Fruit fly (Drosophila melanogaster) whole organism, embryonic: Measurements from ENCODE around the gene osk.
A peak's percentile ranks its signal among the peaks of the same experiment; 100 is the strongest.

ENCODE experiments used
- B-H2 ChIP-seq: fragments of 200-800 bp; sonication (Bioruptor generic); optimal IDR thresholded peaks from 2 replicates; lab custom pipeline; 2018; ENCODE audit warnings: missing biosample characterization, mild to moderate bottlenecking, missing genetic modification characterization
- CG10209 ChIP-seq: fragments of 200-800 bp; sonication (Bioruptor generic); optimal IDR thresholded peaks from 3 replicates; lab custom pipeline; 2017; ENCODE audit warnings: missing biosample characterization, mild to moderate bottlenecking, missing genetic modification characterization, missing genetic modification reagents
- CG12236 ChIP-seq: fragments of 200-800 bp; sonication (Bioruptor generic); optimal IDR thresholded peaks from 2 replicates; lab custom pipeline; 2016; ENCODE audit warnings: missing biosample characterization, missing genetic modification characterization
- CG12299 ChIP-seq: fragments of 200-800 bp; sonication (Bioruptor generic); optimal IDR thresholded peaks from 2 replicates; lab custom pipeline; 2018; ENCODE audit warnings: missing biosample characterization, mild to moderate bottlenecking, missing genetic modification characterization
- CG12391 ChIP-seq: fragments of 200-800 bp; sonication (Bioruptor generic); optimal IDR thresholded peaks from 3 replicates; lab custom pipeline; 2018; ENCODE audit warnings: missing biosample characterization, mild to moderate bottlenecking, missing genetic modification characterization, moderate library complexity
- CG12659 ChIP-seq: fragments of 200-800 bp; sonication (Bioruptor generic); optimal IDR thresholded peaks from 3 replicates; lab custom pipeline; 2017; ENCODE audit warnings: mild to moderate bottlenecking, missing biosample characterization, missing genetic modification reagents, missing genetic modification characterization
- CG12769 ChIP-seq: fragments of 200-800 bp; sonication (Bioruptor generic); optimal IDR thresholded peaks from 2 replicates; lab custom pipeline; 2019; ENCODE audit warnings: missing biosample characterization, mild to moderate bottlenecking, missing genetic modification characterization, moderate library complexity
- CG12942 ChIP-seq: fragments of 200-800 bp; sonication (Bioruptor generic); optimal IDR thresholded peaks from 3 replicates; lab custom pipeline; 2016; ENCODE audit warnings: missing biosample characterization, missing genetic modification characterization
- CG13296 ChIP-seq: fragments of 200-800 bp; sonication (Bioruptor generic); optimal IDR thresholded peaks from 3 replicates; lab custom pipeline; 2018; ENCODE audit warnings: missing biosample characterization, mild to moderate bottlenecking, missing genetic modification characterization
- CG14965 ChIP-seq: fragments of 200-800 bp; sonication (Bioruptor generic); optimal IDR thresholded peaks from 2 replicates; lab custom pipeline; 2016; ENCODE audit warnings: missing biosample characterization, missing genetic modification characterization, borderline replicate concordance
- CG2129 ChIP-seq: fragments of 200-800 bp; sonication (Bioruptor generic); IDR thresholded peaks from 2 replicates; pipeline ENCODE4 v1.3.6; 2022; ENCODE audit warnings: missing biosample characterization, missing genetic modification characterization; ENCODE audit not compliant: partially characterized antibody
- CG2875 ChIP-seq: fragments of 200-800 bp; sonication (Bioruptor generic); optimal IDR thresholded peaks from 2 replicates; lab custom pipeline; 2017; ENCODE audit warnings: missing biosample characterization, mild to moderate bottlenecking, missing genetic modification characterization, missing genetic modification reagents
- CG30020 ChIP-seq: fragments of 200-800 bp; optimal IDR thresholded peaks from 2 replicates; lab custom pipeline; 2019; ENCODE audit warnings: missing biosample characterization, mild to moderate bottlenecking, missing genetic modification characterization, moderate library complexity
- CG31388 ChIP-seq: fragments of 200-800 bp; sonication (Bioruptor generic); optimal IDR thresholded peaks from 2 replicates; lab custom pipeline; 2016; ENCODE audit warnings: missing biosample characterization, missing genetic modification characterization
- CG3163 ChIP-seq: fragments of 200-800 bp; sonication (Bioruptor generic); optimal IDR thresholded peaks from 3 replicates; lab custom pipeline; 2016; ENCODE audit warnings: missing biosample characterization, missing genetic modification characterization
- CG32767 ChIP-seq: fragments of 200-800 bp; sonication (Bioruptor generic); IDR thresholded peaks from 2 replicates; pipeline ENCODE4 v1.3.6; 2022; ENCODE audit warnings: missing biosample characterization, missing genetic modification characterization
- CG34224 ChIP-seq: fragments of 200-800 bp; sonication (Bioruptor generic); IDR thresholded peaks from 3 replicates; pipeline ENCODE4 v1.3.6; 2022; ENCODE audit warnings: missing biosample characterization, missing genetic modification characterization; ENCODE audit not compliant: partially characterized antibody
- CG3726 ChIP-seq: fragments of 200-800 bp; sonication (Bioruptor generic); IDR thresholded peaks from 3 replicates; pipeline ENCODE4, ENCODE4 v1.3.6; 2022; ENCODE audit warnings: missing biosample characterization, missing genetic modification characterization
- CG4854 ChIP-seq: fragments of 200-800 bp; sonication (Bioruptor generic); optimal IDR thresholded peaks from 2 replicates; lab custom pipeline; 2016; ENCODE audit warnings: missing biosample characterization, missing genetic modification characterization, inconsistent platforms
- CG6791 ChIP-seq: fragments of 200-800 bp; sonication (Bioruptor generic); IDR thresholded peaks from 3 replicates; pipeline ENCODE4 v1.3.6; 2022; ENCODE audit warnings: missing biosample characterization, missing genetic modification characterization; ENCODE audit not compliant: partially characterized antibody
- CG6813 ChIP-seq: fragments of 200-800 bp; sonication (Bioruptor generic); optimal IDR thresholded peaks from 2 replicates; lab custom pipeline; 2017; ENCODE audit warnings: missing biosample characterization, missing genetic modification characterization, mild to moderate bottlenecking, moderate library complexity, missing genetic modification reagents
- CG8924 ChIP-seq: fragments of 200-800 bp; optimal IDR thresholded peaks from 3 replicates; lab custom pipeline; 2019; ENCODE audit warnings: missing biosample characterization, mild to moderate bottlenecking, missing genetic modification characterization, moderate library complexity
- CG9797 ChIP-seq: fragments of 200-800 bp; sonication (Bioruptor generic); optimal IDR thresholded peaks from 3 replicates; lab custom pipeline; 2018; ENCODE audit warnings: missing biosample characterization, mild to moderate bottlenecking, missing genetic modification characterization
- CG9817 ChIP-seq: fragments of 200-800 bp; sonication (Bioruptor generic); optimal IDR thresholded peaks from 2 replicates; lab custom pipeline; 2018; ENCODE audit warnings: missing biosample characterization, mild to moderate bottlenecking, missing genetic modification characterization, moderate library complexity
- D19A ChIP-seq: fragments of 200-800 bp; optimal IDR thresholded peaks from 3 replicates; lab custom pipeline; 2019; ENCODE audit warnings: missing biosample characterization, mild to moderate bottlenecking, missing genetic modification characterization, moderate library complexity
- Dek ChIP-seq: fragments of 200-800 bp; sonication (Bioruptor generic); optimal IDR thresholded peaks from 3 replicates; lab custom pipeline; 2019; ENCODE audit warnings: missing biosample characterization, mild to moderate bottlenecking, missing genetic modification characterization, moderate library complexity
- Ets65A ChIP-seq: fragments of 200-800 bp; sonication (Bioruptor generic); peaks from one replicate; lab custom pipeline; 2016; ENCODE audit warnings: missing biosample characterization, missing genetic modification characterization
- HHEX ChIP-seq: fragments of 200-800 bp; sonication (Bioruptor generic); optimal IDR thresholded peaks from 3 replicates; lab custom pipeline; 2017; ENCODE audit warnings: missing biosample characterization, mild to moderate bottlenecking, missing genetic modification characterization, missing genetic modification reagents
- HLH54F ChIP-seq: fragments of 200-800 bp; sonication (Bioruptor generic); optimal IDR thresholded peaks from 3 replicates; lab custom pipeline; 2016; ENCODE audit warnings: missing biosample characterization, missing genetic modification characterization
- Nf-YA ChIP-seq: fragments of 200-800 bp; sonication (Bioruptor generic); IDR thresholded peaks from 2 replicates; pipeline ENCODE4 v1.3.6; 2022; ENCODE audit warnings: missing biosample characterization, missing genetic modification characterization
- bcd ChIP-seq: fragments of 200-800 bp; sonication (Bioruptor generic); optimal IDR thresholded peaks from 2 replicates; lab custom pipeline; 2017; ENCODE audit warnings: missing biosample characterization, mild to moderate bottlenecking, missing genetic modification characterization
- cad ChIP-seq: fragments of >200 bp; optimal IDR thresholded peaks from 2 replicates; lab custom pipeline; 2017; ENCODE audit warnings: missing biosample characterization, missing genetic modification characterization
- ci ChIP-seq: fragments of 200-800 bp; sonication (Bioruptor generic); IDR thresholded peaks from 3 replicates; pipeline ENCODE4 v1.3.6; 2022; ENCODE audit warnings: missing biosample characterization, missing genetic modification characterization
- fd96Cb ChIP-seq: fragments of 200-800 bp; sonication (Bioruptor generic); optimal IDR thresholded peaks from 2 replicates; lab custom pipeline; 2018; ENCODE audit warnings: missing biosample characterization, mild to moderate bottlenecking, missing genetic modification characterization, moderate library complexity
- insv ChIP-seq, 2 experiments: fragments of 200-800 bp; sonication (Bioruptor generic); optimal IDR thresholded peaks; 3 replicates each; lab custom pipeline; 2016 to 2018; ENCODE audit warnings: missing biosample characterization in 2 of 2, missing genetic modification characterization in 2 of 2
- inv ChIP-seq: fragments of 200-800 bp; sonication (Bioruptor generic); IDR thresholded peaks from 2 replicates; pipeline ENCODE4 v1.3.6; 2022; ENCODE audit warnings: missing biosample characterization, missing genetic modification characterization; ENCODE audit not compliant: partially characterized antibody
- luna ChIP-seq: fragments of 200-800 bp; sonication (Bioruptor generic); optimal IDR thresholded peaks from 2 replicates; lab custom pipeline; 2016; ENCODE audit warnings: missing biosample characterization, missing genetic modification characterization
- prd ChIP-seq, 3 experiments: fragments of >200 bp in 2 of 3; fragments of 200-800 bp in 1 of 3; sonication (Bioruptor generic) in 1 of 3; optimal IDR thresholded peaks in 2 of 3; IDR thresholded peaks in 1 of 3; 2 replicates in 2 of 3; 3 replicates in 1 of 3; pipeline versions ENCODE4 v1.3.6 to Lab custom; 2017 to 2022; ENCODE audit warnings: missing biosample characterization in 1 of 3, missing genetic modification characterization in 1 of 3
- sc ChIP-seq, 3 experiments: fragments of >200 bp in 2 of 3; fragments of 200-800 bp in 1 of 3; sonication (Bioruptor generic) in 1 of 3; optimal IDR thresholded peaks; 2 replicates in 2 of 3; 3 replicates in 1 of 3; lab custom pipeline; 2017; ENCODE audit warnings: mild to moderate bottlenecking in 1 of 3, missing biosample characterization in 1 of 3, missing genetic modification characterization in 1 of 3, missing genetic modification reagents in 1 of 3
- sens ChIP-seq: fragments of 200-800 bp; sonication (Bioruptor generic); peaks from one replicate; lab custom pipeline; 2016; ENCODE audit warnings: missing biosample characterization, missing genetic modification characterization
- shn ChIP-seq: fragments of 200-800 bp; sonication (Bioruptor generic); optimal IDR thresholded peaks from 3 replicates; lab custom pipeline; 2016; ENCODE audit warnings: missing biosample characterization, missing genetic modification characterization
- sima ChIP-seq: fragments of 200-800 bp; sonication (Bioruptor generic); optimal IDR thresholded peaks from 2 replicates; lab custom pipeline; 2016; ENCODE audit warnings: missing biosample characterization, missing genetic modification characterization
- so ChIP-seq: fragments of 200-800 bp; sonication (Bioruptor generic); IDR thresholded peaks from 3 replicates; pipeline ENCODE4 v1.3.6; 2022; ENCODE audit warnings: missing biosample characterization, missing genetic modification characterization
- stc ChIP-seq: fragments of 200-800 bp; sonication (Bioruptor generic); IDR thresholded peaks from 2 replicates; pipeline ENCODE4 v1.3.6; 2022; ENCODE audit warnings: missing biosample characterization, missing genetic modification characterization
- sug ChIP-seq: fragments of 200-800 bp; optimal IDR thresholded peaks from 2 replicates; lab custom pipeline; 2019; ENCODE audit warnings: missing biosample characterization, mild to moderate bottlenecking, missing genetic modification characterization, moderate library complexity
- wdn ChIP-seq: fragments of 200-800 bp; sonication (Bioruptor generic); IDR thresholded peaks from 2 replicates; pipeline ENCODE4 v1.3.6; 2022; ENCODE audit warnings: missing biosample characterization, missing genetic modification characterization
- z ChIP-seq: fragments of 200-800 bp; sonication (Bioruptor generic); IDR thresholded peaks from 3 replicates; pipeline ENCODE4 v1.3.6; 2022; ENCODE audit warnings: missing biosample characterization, missing genetic modification characterization
- zfh1 ChIP-seq: fragments of 200-800 bp; sonication (Bioruptor generic); IDR thresholded peaks from 3 replicates; pipeline ENCODE4 v1.3.6; 2022; ENCODE audit warnings: missing biosample characterization, missing genetic modification characterization

osk gene

DNA sequence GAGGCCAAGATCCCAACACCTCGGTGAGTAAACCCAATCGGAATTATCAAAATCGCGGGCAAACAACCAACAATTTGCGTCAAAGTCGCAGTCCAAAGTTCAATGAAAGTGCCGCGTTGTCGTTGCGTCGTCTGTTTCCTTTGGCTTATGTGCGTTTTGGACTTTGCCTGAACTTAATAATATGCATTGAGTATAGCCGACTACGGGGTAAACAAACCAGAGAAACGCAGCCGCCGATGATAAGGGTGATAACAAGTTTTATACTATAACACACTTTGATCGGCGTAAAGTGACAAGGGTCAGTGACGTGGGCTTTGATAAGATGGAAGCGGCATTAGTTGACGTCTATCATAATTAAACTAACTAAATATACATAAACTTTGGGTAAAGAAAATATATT lies 4.8 kb downstream of the osk start (continued):
- TF ChIP-seq CG9797 (GFP tag; lab: Kevin White, UChicago), result no peak
- TF ChIP-seq wdn, result no peak
- TF ChIP-seq CG8924 (tag; lab: Kevin White, UChicago), result no peak
- TF ChIP-seq cad (GFP tag; lab: Kevin White, UChicago), result no peak
- TF ChIP-seq HLH54F (GFP tag; lab: Kevin White, UChicago), result no peak
- TF ChIP-seq CG31388 (GFP tag; lab: Kevin White, UChicago), result no peak
- no peak for TF ChIP-seq CG32767
- TF ChIP-seq D19A (tag; lab: Kevin White, UChicago), result no peak
- no peak for TF ChIP-seq sima (GFP tag; lab: Kevin White, UChicago)

DNA sequence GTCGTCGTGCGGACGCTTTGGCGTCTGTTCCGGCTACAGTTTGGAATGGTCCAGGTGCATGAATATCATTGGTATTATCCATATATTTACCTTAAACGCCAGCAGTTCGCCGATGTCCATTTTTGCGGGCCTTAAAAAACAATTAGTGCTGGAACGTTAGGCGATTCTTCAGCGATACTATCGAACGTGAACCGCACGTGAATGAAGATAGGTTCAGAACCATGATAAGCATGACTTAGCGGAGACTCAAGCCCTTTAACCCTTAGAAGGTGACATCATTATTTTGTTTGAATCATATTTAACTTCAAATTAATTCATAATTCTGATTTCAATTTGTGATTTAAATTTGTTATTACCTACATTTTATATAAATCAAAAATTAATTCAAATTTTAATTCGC lies 9.9 kb downstream of the osk start, which contains the start of gene CG11964:
TSS of gene CG11964 (minus strand) at position 155 of the 400 bp plus-strand sequence.
- TF ChIP-seq bcd (GFP tag; lab: Kevin White, UChicago) (peak; percentile 52), CG13296 (GFP tag; lab: Kevin White, UChicago) (peak; percentile 2), CG4854 (GFP tag; lab: Kevin White, UChicago) (peak; percentile 35), B-H2 (GFP tag; lab: Kevin White, UChicago) (peak; percentile 63), so (GFP tag; lab: Robert Waterston, UW) (0 out of 3 replicates have a peak, but pooled peaks have one; percentile 35), CG30020 (peak; percentile 28), HLH54F (GFP tag; lab: Kevin White, UChicago) (peak; percentile 70), CG12391 (peak; percentile 74), CG2875 (GFP tag; lab: Kevin White, UChicago) (no peak), CG12942 (GFP tag; lab: Kevin White, UChicago) (peak; percentile 43), Dek (tag; lab: Kevin White, UChicago) (peak; percentile 65), Ets65A (GFP tag; lab: Kevin White, UChicago) (peak; percentile 98), stc (GFP tag; lab: Robert Waterston, UW) (peak; percentile 48; the same call in 1 of the 2 replicates), fd96Cb (tag; lab: Kevin White, UChicago) (peak; percentile 18), CG10209 (GFP tag; lab: Kevin White, UChicago) (peak; percentile 36), CG3163 (peak; percentile 31), CG6791 (GFP tag; lab: Robert Waterston, UW) (peak; percentile 100), CG2129 (GFP tag; lab: Robert Waterston, UW) (peak; percentile 99), CG6813 (GFP tag; lab: Kevin White, UChicago) (no peak), sc (optimal IDR thresholded peaks at IDR 0.05; lab: Kevin White, UChicago) (no peak), sc (GFP tag; optimal IDR thresholded peaks at IDR 0.05; lab: Kevin White, UChicago) (no peak), sens (GFP tag; lab: Kevin White, UChicago) (peak; percentile 87), insv (GFP tag; optimal IDR thresholded peaks at IDR 0.05; lab: Kevin White, UChicago) (peak in 1 of 2 experiments; percentile 3), CG12236 (GFP tag; lab: Kevin White, UChicago) (no peak), inv (GFP tag; lab: Robert Waterston, UW) (peak; percentile 100), sug (tag; lab: Kevin White, UChicago) (peak; percentile 63), Nf-YA (GFP tag; lab: Robert Waterston, UW) (no peak), CG9817 (tag; lab: Kevin White, UChicago) (peak; percentile 46), CG3726 (no peak), CG12659 (peak; percentile 69), zfh1 (GFP tag; lab: Robert Waterston, UW) (peak; percentile 36; the same call in 1 of the 3 replicates), CG12299 (tag; lab: Kevin White, UChicago) (no peak), CG34224 (GFP tag; lab: Robert Waterston, UW) (peak; percentile 97), HHEX (GFP tag; lab: Kevin White, UChicago) (no peak), prd (optimal IDR thresholded peaks at IDR 0.05; lab: Kevin White, UChicago) (no peak), prd (GFP tag; IDR thresholded peaks at IDR 0.05; lab: Robert Waterston, UW) (peak; percentile 43; the same call in 2 of the 3 replicates), CG12769 (tag; lab: Kevin White, UChicago) (peak; percentile 69), ci (peak; percentile 64; the same call in 2 of the 3 replicates), shn (GFP tag; lab: Kevin White, UChicago) (peak; percentile 52), z (GFP tag; lab: Robert Waterston, UW) (no peak), luna (GFP tag; lab: Kevin White, UChicago) (no peak), CG14965 (GFP tag; lab: Kevin White, UChicago) (no peak)
